Fruit fly (Drosophila melanogaster) whole organism: ENCODE results near the gene sowi.

ENCODE experiments used
- CG8478 ChIP-seq: fragments of >200 bp; optimal IDR thresholded peaks from 2 replicates; lab custom pipeline; 2018; ENCODE audit warnings: inconsistent platforms
- Dll ChIP-seq: fragments of >200 bp; optimal IDR thresholded peaks from 2 replicates; lab custom pipeline; 2017
- EcR ChIP-seq, 2 experiments: fragments of >200 bp; optimal IDR thresholded peaks; 2 replicates each; lab custom pipeline; 2017; ENCODE audit warnings: missing biosample characterization in 2 of 2, missing genetic modification characterization in 2 of 2, missing genetic modification reagents in 2 of 2
- pan ChIP-seq: fragments of >200 bp; optimal IDR thresholded peaks from 2 replicates; lab custom pipeline; 2017
- psq ChIP-seq: fragments of >200 bp; optimal IDR thresholded peaks from 2 replicates; lab custom pipeline; 2017
- usp ChIP-seq: fragments of >200 bp; optimal IDR thresholded peaks from 2 replicates; lab custom pipeline; 2017; ENCODE audit warnings: missing biosample characterization, missing genetic modification characterization, mixed read lengths

- TF ChIP-seq psq (lab: Kevin White, UChicago) (no peak), CG8478 (lab: Kevin White, UChicago) (no peak), usp (no peak), Dll (lab: Kevin White, UChicago) (no peak), EcR (GFP tag; optimal IDR thresholded peaks at IDR 0.05; lab: Kevin White, UChicago) (no peak), pan (no peak)
These were observed 22.6 kb downstream of the sowi start for dm6 chr3R:6605142-6605541.
